Fruit fly (Drosophila melanogaster): ENCODE measurements around the gene CG6118.

Gene CG6118

DNA sequence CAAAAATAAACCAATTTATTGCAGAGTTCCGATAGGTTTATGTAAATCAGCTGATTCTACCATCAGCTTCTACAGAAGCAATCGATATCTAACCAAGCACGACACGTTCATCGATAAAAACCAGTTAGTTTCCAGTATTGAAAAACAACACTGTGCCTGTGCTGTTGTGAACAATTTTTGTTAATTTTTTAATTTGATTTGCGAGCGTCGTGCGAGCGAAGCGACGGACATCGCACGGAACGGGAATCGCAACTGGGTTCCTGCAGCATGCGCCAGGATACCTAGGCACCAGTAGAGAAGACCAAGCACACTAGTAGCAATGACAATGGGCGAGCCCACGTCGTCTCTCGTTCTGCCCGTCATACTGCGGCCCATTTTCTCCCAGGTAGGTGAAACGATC lies 62.7 kb downstream of the CG6118 start, which contains the start of the genes Ccm3 and CG6136 (continued):
- TF ChIP-seq CG8924 (tag; optimal IDR thresholded peaks at IDR 0.05) (peak; percentile 57), da (GFP tag; optimal IDR thresholded peaks at IDR 0.05) (no peak), Ets65A (GFP tag) (peak; percentile 94), Lim3 (GFP tag; IDR thresholded peaks at IDR 0.05) (no peak), Awh (GFP tag; IDR thresholded peaks at IDR 0.05) (no peak), toy (GFP tag; IDR thresholded peaks at IDR 0.05) (no peak), Elba2 (GFP tag; optimal IDR thresholded peaks at IDR 0.05) (peak; percentile 35), mirr (GFP tag; optimal IDR thresholded peaks at IDR 0.05) (peak; percentile 33), seq (GFP tag; IDR thresholded peaks at IDR 0.05) (peak; percentile 17; the same call in 1 of the 2 replicates), zfh1 (GFP tag; IDR thresholded peaks at IDR 0.05) (peak; percentile 70; the same call in 2 of the 3 replicates), CG14050 (GFP tag; IDR thresholded peaks at IDR 0.05) (no peak), CG2678 (tag; optimal IDR thresholded peaks at IDR 0.05) (no peak), salm (tag; optimal IDR thresholded peaks at IDR 0.05) (no peak), sim (GFP tag; IDR thresholded peaks at IDR 0.05) (no peak), stwl (tag; optimal IDR thresholded peaks at IDR 0.05) (peak; percentile 80), Chrac-16 (GFP tag; optimal IDR thresholded peaks at IDR 0.05) (no peak), Sox102F (GFP tag; optimal IDR thresholded peaks at IDR 0.05) (no peak), run (tag; optimal IDR thresholded peaks at IDR 0.05) (no peak), Side (GFP tag; optimal IDR thresholded peaks at IDR 0.05) (peak; percentile 59), tup (GFP tag; optimal IDR thresholded peaks at IDR 0.05) (no peak), jing (GFP tag; optimal IDR thresholded peaks at IDR 0.05) (no peak), zen (tag; optimal IDR thresholded peaks at IDR 0.05) (no peak), CG11695 (GFP tag; IDR thresholded peaks at IDR 0.05) (0 out of 3 replicates have a peak, but pooled peaks have one; percentile 23), NC2β (GFP tag; optimal IDR thresholded peaks at IDR 0.05) (peak; percentile 35), Rx (GFP tag; IDR thresholded peaks at IDR 0.05) (no peak), grn (GFP tag; optimal IDR thresholded peaks at IDR 0.05) (no peak), ap (GFP tag; IDR thresholded peaks at IDR 0.05) (no peak), hb (GFP tag; IDR thresholded peaks at IDR 0.05; ENCODE audit: partially characterized antibody) (peak; percentile 86), gro (GFP tag; optimal IDR thresholded peaks at IDR 0.05) (peak; percentile 78), MTF-1 (GFP tag; optimal IDR thresholded peaks at IDR 0.05; ENCODE audit: borderline replicate concordance) (peak; percentile 14), Lpt (GFP tag; optimal IDR thresholded peaks at IDR 0.05) (no peak), crol (GFP tag; IDR thresholded peaks at IDR 0.05) (no peak), cad (GFP tag; optimal IDR thresholded peaks at IDR 0.05) (no peak), CG17912 (GFP tag; optimal IDR thresholded peaks at IDR 0.05) (no peak), CG12104 (GFP tag; optimal IDR thresholded peaks at IDR 0.05) (peak; percentile 6), CG3995 (GFP tag; optimal IDR thresholded peaks at IDR 0.05) (peak; percentile 62), usp (GFP tag; optimal IDR thresholded peaks at IDR 0.05) (no peak), luna (GFP tag; optimal IDR thresholded peaks at IDR 0.05) (peak; percentile 22), fd102C (GFP tag; optimal IDR thresholded peaks at IDR 0.05) (no peak), caup (GFP tag; optimal IDR thresholded peaks at IDR 0.05; ENCODE audit: severe bottlenecking) (peak; percentile 69), CG17612 (GFP tag; IDR thresholded peaks at IDR 0.05) (no peak), CG32767 (GFP tag; IDR thresholded peaks at IDR 0.05) (no peak), CG12942 (GFP tag; optimal IDR thresholded peaks at IDR 0.05) (no peak), CG13296 (GFP tag; optimal IDR thresholded peaks at IDR 0.05) (peak; percentile 39), hbn (GFP tag; IDR thresholded peaks at IDR 0.05; ENCODE audit: partially characterized antibody) (peak; percentile 89), CG11723 (GFP tag; optimal IDR thresholded peaks at IDR 0.05) (no peak), tll (GFP tag; optimal IDR thresholded peaks at IDR 0.05) (no peak), dati (GFP tag; IDR thresholded peaks at IDR 0.05) (no peak), CG18476 (GFP tag; optimal IDR thresholded peaks at IDR 0.05) (no peak), sna (GFP tag; IDR thresholded peaks at IDR 0.05; ENCODE audit: partially characterized antibody) (peak; percentile 85), CG1233 (GFP tag; optimal IDR thresholded peaks at IDR 0.05) (no peak), CG6813 (GFP tag; optimal IDR thresholded peaks at IDR 0.05) (no peak)

Data from whole organism, embryonic.